Fruit fly (Drosophila melanogaster): ENCODE data around the gene aay.
A peak's percentile ranks its signal among the peaks of the same experiment; 100 is the strongest.

The aay gene

DNA sequence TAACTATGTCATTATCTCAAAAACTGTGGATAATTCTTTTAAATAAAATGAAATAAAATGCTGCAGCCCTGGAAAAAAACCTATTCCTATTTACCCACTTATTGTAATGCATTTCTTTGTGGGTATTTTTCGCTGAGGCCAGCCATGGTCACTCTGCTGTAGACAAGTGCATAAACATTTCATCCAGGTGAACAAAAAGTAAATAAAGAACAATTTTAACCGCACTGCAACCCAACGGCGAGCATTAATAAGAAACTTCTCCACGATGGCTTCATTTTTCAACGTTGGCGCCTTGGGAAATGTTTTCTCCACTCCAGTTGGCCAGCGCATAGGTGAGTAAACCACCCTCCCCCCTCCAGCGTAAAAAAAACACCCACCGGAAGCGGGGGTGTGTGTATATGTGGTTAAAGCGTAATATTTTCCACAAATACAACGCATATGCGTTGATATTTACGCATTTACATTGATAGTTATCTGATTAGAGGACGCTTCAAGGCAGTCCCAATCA, 23.7 kb downstream of the aay start, which contains the start of gene CG3529 (continued):
- TF ChIP-seq dati (GFP tag; IDR thresholded peaks at IDR 0.05) (no peak), CG6272 (GFP tag; IDR thresholded peaks at IDR 0.05) (no peak), lmd (GFP tag; IDR thresholded peaks at IDR 0.05) (no peak; the same call in 1 of the 2 replicates), zfh2 (GFP tag; optimal IDR thresholded peaks at IDR 0.05) (no peak), CG6689 (GFP tag; IDR thresholded peaks at IDR 0.05) (no peak; the same call in 1 of the 2 replicates), CG14667 (GFP tag; IDR thresholded peaks at IDR 0.05) (no peak), CG32772 (GFP tag; IDR thresholded peaks at IDR 0.05) (0 out of 2 replicates have a peak, but pooled peaks have one; percentile 37), ro (GFP tag; IDR thresholded peaks at IDR 0.05) (no peak), ken (GFP tag; IDR thresholded peaks at IDR 0.05) (no peak), D19A (tag; optimal IDR thresholded peaks at IDR 0.05) (peak; percentile 44), CoRest (tag; optimal IDR thresholded peaks at IDR 0.05) (peak; percentile 49), CG8290 (GFP tag; optimal IDR thresholded peaks at IDR 0.05) (peak; percentile 13), CG8290 (tag; optimal IDR thresholded peaks at IDR 0.05) (peak; percentile 39 to 42), PHDP (tag; optimal IDR thresholded peaks at IDR 0.05) (no peak), yki (optimal IDR thresholded peaks at IDR 0.05) (no peak), grn (GFP tag; optimal IDR thresholded peaks at IDR 0.05) (no peak), CG1647 (GFP tag; optimal IDR thresholded peaks at IDR 0.05) (peak; percentile 35), Ptx1 (GFP tag; IDR thresholded peaks at IDR 0.05) (no peak), HLH54F (GFP tag; optimal IDR thresholded peaks at IDR 0.05) (peak; percentile 5), twi (tag; optimal IDR thresholded peaks at IDR 0.05) (no peak), Sry-β (GFP tag; optimal IDR thresholded peaks at IDR 0.05) (no peak), CG12769 (tag; optimal IDR thresholded peaks at IDR 0.05) (peak; percentile 21), CG12104 (GFP tag; optimal IDR thresholded peaks at IDR 0.05) (peak; percentile 21), CG17186 (GFP tag; optimal IDR thresholded peaks at IDR 0.05) (peak; percentile 6), Lim3 (GFP tag; IDR thresholded peaks at IDR 0.05) (no peak), CG30431 (GFP tag; optimal IDR thresholded peaks at IDR 0.05) (no peak), ems (GFP tag; optimal IDR thresholded peaks at IDR 0.05) (peak; percentile 8), CG12219 (GFP tag; optimal IDR thresholded peaks at IDR 0.05) (peak; percentile 4), wek (GFP tag; optimal IDR thresholded peaks at IDR 0.05) (no peak), slp2 (GFP tag; optimal IDR thresholded peaks at IDR 0.05) (peak; percentile 17), Sox102F (GFP tag; optimal IDR thresholded peaks at IDR 0.05) (peak; percentile 21), CG7556 (GFP tag; optimal IDR thresholded peaks at IDR 0.05) (no peak), nom (GFP tag; optimal IDR thresholded peaks at IDR 0.05) (peak; percentile 51), E2f2 (GFP tag; IDR thresholded peaks at IDR 0.05) (peak; percentile 36), HmgD (GFP tag; optimal IDR thresholded peaks at IDR 0.05) (peak; percentile 19), CG5245 (GFP tag; optimal IDR thresholded peaks at IDR 0.05) (no peak), grau (tag; optimal IDR thresholded peaks at IDR 0.05) (peak; percentile 39), ranshi (GFP tag; IDR thresholded peaks at IDR 0.05) (0 out of 2 replicates have a peak, but pooled peaks have one; percentile 8), CG14441 (GFP tag; IDR thresholded peaks at IDR 0.05) (no peak), gce (GFP tag; IDR thresholded peaks at IDR 0.05) (no peak), CG18599 (GFP tag; optimal IDR thresholded peaks at IDR 0.05) (no peak), gt (GFP tag; IDR thresholded peaks at IDR 0.05) (no peak), CG34376 (GFP tag; optimal IDR thresholded peaks at IDR 0.05) (no peak), pan (optimal IDR thresholded peaks at IDR 0.05) (no peak), pan (GFP tag; optimal IDR thresholded peaks at IDR 0.05 in 1 of 2, IDR thresholded peaks at IDR 0.05 in 1 of 2) (no peak), CG6254 (GFP tag; optimal IDR thresholded peaks at IDR 0.05) (no peak), CG14710 (tag; optimal IDR thresholded peaks at IDR 0.05) (peak; percentile 51), Xbp1 (GFP tag; optimal IDR thresholded peaks at IDR 0.05) (peak; percentile 8), CG1602 (GFP tag; optimal IDR thresholded peaks at IDR 0.05) (peak; percentile 5), D (optimal IDR thresholded peaks at IDR 0.05) (no peak), D (GFP tag; optimal IDR thresholded peaks at IDR 0.05) (no peak), Dip2 (GFP tag; IDR thresholded peaks at IDR 0.05) (no peak), E2f1 (GFP tag; IDR thresholded peaks at IDR 0.05) (no peak)

All from whole organism, embryonic.